Fruit fly (Drosophila melanogaster): ENCODE measurements around the gene CG13040.
A peak's percentile ranks its signal among the peaks of the same experiment; 100 is the strongest.

Gene CG13040

DNA sequence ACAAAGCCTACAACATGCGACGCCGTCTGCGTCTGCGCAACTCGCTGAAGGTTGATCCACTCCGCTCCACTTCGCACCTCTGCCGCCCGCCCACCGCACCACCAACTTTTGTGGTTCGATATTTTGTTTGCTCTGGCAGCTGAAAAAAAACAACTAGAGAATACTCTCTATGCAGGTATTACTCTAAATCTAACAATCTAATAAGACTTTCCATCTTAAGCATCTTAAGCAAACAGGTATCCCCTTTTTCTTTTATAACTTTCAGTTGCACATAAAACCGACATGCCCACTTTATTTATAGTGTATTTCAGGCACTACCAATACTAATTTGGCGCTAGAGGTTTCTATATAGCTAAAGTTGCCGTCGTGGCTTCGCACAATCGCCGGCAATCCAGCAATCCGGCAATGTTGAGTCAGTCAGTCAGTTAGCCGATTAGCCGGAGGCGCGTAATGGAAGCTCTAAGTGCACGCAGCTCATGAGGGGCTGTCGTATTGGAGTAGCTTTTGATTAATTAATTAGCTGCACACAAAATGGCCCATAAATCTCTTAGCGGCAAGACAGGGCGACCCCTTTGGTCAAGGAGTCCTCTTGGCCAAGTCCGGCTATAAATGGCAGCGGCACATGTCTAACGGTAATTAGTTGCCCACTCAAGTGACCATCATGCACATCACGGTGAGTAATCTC, 1.8 kb upstream of the CG13040 start, which contains the start of gene CG13058 (continued):
- TF ChIP-seq org-1 (GFP tag; optimal IDR thresholded peaks at IDR 0.05): peak; percentile 50
- TF ChIP-seq Atf-2 (GFP tag; optimal IDR thresholded peaks at IDR 0.05): peak; percentile 4
- TF ChIP-seq CG13287 (GFP tag; IDR thresholded peaks at IDR 0.05; ENCODE audit: partially characterized antibody): no peak
- TF ChIP-seq gce (GFP tag; IDR thresholded peaks at IDR 0.05): no peak
- peak; percentile 18 for TF ChIP-seq Abd-B (GFP tag; optimal IDR thresholded peaks at IDR 0.05)
- TF ChIP-seq schlank (tag; optimal IDR thresholded peaks at IDR 0.05): no peak
- peak; percentile 89 for TF ChIP-seq so (GFP tag; IDR thresholded peaks at IDR 0.05)
- peak; percentile 30; the same call in 1 of the 2 replicates for TF ChIP-seq onecut (GFP tag; IDR thresholded peaks at IDR 0.05)
- no peak for TF ChIP-seq Hr39 (optimal IDR thresholded peaks at IDR 0.05)
- TF ChIP-seq GATAe (GFP tag; conservative IDR thresholded peaks at IDR 0.05): no peak
- peak; percentile 41; the same call in 1 of the 2 replicates for TF ChIP-seq wor (GFP tag; IDR thresholded peaks at IDR 0.05)
- no peak for TF ChIP-seq CG11247 (GFP tag; IDR thresholded peaks at IDR 0.05)
- TF ChIP-seq CG12236 (GFP tag; optimal IDR thresholded peaks at IDR 0.05): no peak
- TF ChIP-seq knrl (GFP tag; IDR thresholded peaks at IDR 0.05; ENCODE audit: partially characterized antibody): no peak
- TF ChIP-seq CG14710 (tag; optimal IDR thresholded peaks at IDR 0.05): no peak
- TF ChIP-seq grau (tag; optimal IDR thresholded peaks at IDR 0.05): peak; percentile 79
- peak; percentile 41 for TF ChIP-seq CG8089 (GFP tag; optimal IDR thresholded peaks at IDR 0.05)
- peak; percentile 54 for TF ChIP-seq Nf-YA (GFP tag; IDR thresholded peaks at IDR 0.05)
- peak; percentile 27 for TF ChIP-seq CG18764 (GFP tag; optimal IDR thresholded peaks at IDR 0.05)
- TF ChIP-seq Gsc (GFP tag; IDR thresholded peaks at IDR 0.05): no peak
- no peak for TF ChIP-seq CG15479 (GFP tag; optimal IDR thresholded peaks at IDR 0.05)
- peak; percentile 72 for TF ChIP-seq tx (GFP tag; optimal IDR thresholded peaks at IDR 0.05)
- TF ChIP-seq lola (GFP tag; optimal IDR thresholded peaks at IDR 0.05): no peak
- no peak for TF ChIP-seq ATbp (GFP tag; optimal IDR thresholded peaks at IDR 0.05)
- no peak for TF ChIP-seq dan (GFP tag; IDR thresholded peaks at IDR 0.05)
- no peak for TF ChIP-seq CG42726 (GFP tag; IDR thresholded peaks at IDR 0.05; ENCODE audit: partially characterized antibody)
- TF ChIP-seq CG2199 (GFP tag; IDR thresholded peaks at IDR 0.05): no peak
- no peak for TF ChIP-seq CG6813 (GFP tag; optimal IDR thresholded peaks at IDR 0.05)
- no peak for TF ChIP-seq CG2712 (tag; optimal IDR thresholded peaks at IDR 0.05)
- peak; percentile 42 for TF ChIP-seq Bteb2 (GFP tag; optimal IDR thresholded peaks at IDR 0.05)
- TF ChIP-seq CG18476 (GFP tag; optimal IDR thresholded peaks at IDR 0.05): peak; percentile 14
- no peak for TF ChIP-seq Ssrp (tag; optimal IDR thresholded peaks at IDR 0.05)
- TF ChIP-seq CG4854 (GFP tag; optimal IDR thresholded peaks at IDR 0.05): no peak
- TF ChIP-seq CG10274 (GFP tag; optimal IDR thresholded peaks at IDR 0.05): peak; percentile 5
- peak; percentile 14 for TF ChIP-seq vfl (GFP tag; optimal IDR thresholded peaks at IDR 0.05)
- TF ChIP-seq NfI (GFP tag; optimal IDR thresholded peaks at IDR 0.05): peak; percentile 67
- no peak; the same call in 1 of the 2 replicates for TF ChIP-seq chm (GFP tag; IDR thresholded peaks at IDR 0.05)
- peak; percentile 77 for TF ChIP-seq dmrt99B (tag; optimal IDR thresholded peaks at IDR 0.05)
- TF ChIP-seq pum (GFP tag; optimal IDR thresholded peaks at IDR 0.05): no peak
- peak; percentile 42 for TF ChIP-seq zfh2 (GFP tag; optimal IDR thresholded peaks at IDR 0.05)
- TF ChIP-seq Spps (tag; optimal IDR thresholded peaks at IDR 0.05): no peak
- TF ChIP-seq CG8290 (GFP tag; optimal IDR thresholded peaks at IDR 0.05): no peak
- peak in 1 of 2 experiments; percentile 81 for TF ChIP-seq CG8290 (tag; optimal IDR thresholded peaks at IDR 0.05)
- TF ChIP-seq CG4328 (GFP tag; optimal IDR thresholded peaks at IDR 0.05): no peak
- TF ChIP-seq CG31224 (GFP tag; IDR thresholded peaks at IDR 0.05): no peak
- TF ChIP-seq amos (GFP tag; IDR thresholded peaks at IDR 0.05; ENCODE audit: partially characterized antibody): no peak
- TF ChIP-seq CG12219 (GFP tag; optimal IDR thresholded peaks at IDR 0.05): peak; percentile 74
- no peak for TF ChIP-seq tll (GFP tag; optimal IDR thresholded peaks at IDR 0.05)
- TF ChIP-seq wdn (GFP tag; IDR thresholded peaks at IDR 0.05): 0 out of 2 replicates have a peak, but pooled peaks have one; percentile 60
- TF ChIP-seq az2 (GFP tag; optimal IDR thresholded peaks at IDR 0.05): peak; percentile 42
